Fruit fly (Drosophila melanogaster) whole organism, wandering third instar larva: ENCODE data around the gene CG17564.

Experiments used
- Abd-B ChIP-seq: fragments of >200 bp; optimal IDR thresholded peaks from 2 replicates; lab custom pipeline; 2017; ENCODE audit warnings: missing biosample characterization, missing genetic modification characterization
- CG32264 ChIP-seq: fragments of 200-800 bp; sonication (Bioruptor generic); optimal IDR thresholded peaks from 2 replicates; lab custom pipeline; 2016; ENCODE audit warnings: missing biosample characterization, missing genetic modification characterization
- CG9705 ChIP-seq: fragments of 200-800 bp; sonication (Bioruptor generic); optimal IDR thresholded peaks from 2 replicates; lab custom pipeline; 2018; ENCODE audit warnings: missing biosample characterization, mild to moderate bottlenecking, missing genetic modification characterization
- CrebA ChIP-seq: fragments of 200-800 bp; sonication (Bioruptor generic); optimal IDR thresholded peaks from 2 replicates; lab custom pipeline; 2016; ENCODE audit warnings: missing biosample characterization, mild to moderate bottlenecking, missing genetic modification characterization, borderline replicate concordance
- Dfd ChIP-seq: fragments of >200 bp; optimal IDR thresholded peaks from 2 replicates; lab custom pipeline; 2017; ENCODE audit warnings: missing biosample characterization, missing genetic modification characterization
- Dif ChIP-seq: fragments of 200-275, 200-300 bp; sonication (Bioruptor generic); optimal IDR thresholded peaks from 2 replicates; lab custom pipeline; 2018; ENCODE audit warnings: missing biosample characterization, missing genetic modification characterization; ENCODE audit not compliant: partially characterized antibody
- GATAd ChIP-seq: sonication (Bioruptor generic); optimal IDR thresholded peaks from 2 replicates; lab custom pipeline; 2016; ENCODE audit warnings: missing biosample characterization, missing genetic modification characterization
- HLH106 ChIP-seq: fragments of 200-800 bp; optimal IDR thresholded peaks from 3 replicates; lab custom pipeline; 2019; ENCODE audit warnings: missing biosample characterization, mild to moderate bottlenecking, missing genetic modification characterization, moderate library complexity
- Hnf4 ChIP-seq: fragments of 200-800 bp; sonication (Bioruptor generic); optimal IDR thresholded peaks from 2 replicates; lab custom pipeline; 2016; ENCODE audit warnings: missing biosample characterization, mild to moderate bottlenecking, missing genetic modification characterization
- Hr78 ChIP-seq: fragments of >200 bp; optimal IDR thresholded peaks from 2 replicates; lab custom pipeline; 2017; ENCODE audit warnings: missing biosample characterization, missing genetic modification characterization
- Hr83 ChIP-seq: fragments of 200-300 bp; sonication (Bioruptor generic); optimal IDR thresholded peaks from 2 replicates; lab custom pipeline; 2016; ENCODE audit warnings: missing biosample characterization, mild to moderate bottlenecking, missing genetic modification characterization, moderate library complexity; ENCODE audit not compliant: poor library complexity, severe bottlenecking
- Jra ChIP-seq: sonication (Bioruptor generic); optimal IDR thresholded peaks from 2 replicates; lab custom pipeline; 2016; ENCODE audit warnings: missing biosample characterization, missing genetic modification characterization
- Mio ChIP-seq: sonication (Bioruptor generic); optimal IDR thresholded peaks from 2 replicates; lab custom pipeline; 2016; ENCODE audit warnings: missing biosample characterization, missing genetic modification characterization
- Myc ChIP-seq: fragments of >200 bp; optimal IDR thresholded peaks from 2 replicates; lab custom pipeline; 2017
- OdsH ChIP-seq: fragments of 200-800 bp; sonication (Bioruptor generic); optimal IDR thresholded peaks from 2 replicates; lab custom pipeline; 2016; ENCODE audit warnings: missing biosample characterization, mild to moderate bottlenecking, missing genetic modification characterization
- Rel ChIP-seq, 2 experiments: fragments of 200-800 bp; sonication (Bioruptor generic) in 1 of 2; optimal IDR thresholded peaks; 2 replicates in 1 of 2; 3 replicates in 1 of 2; lab custom pipeline; 2016 to 2019; ENCODE audit warnings: mild to moderate bottlenecking in 2 of 2, missing biosample characterization in 2 of 2, missing genetic modification characterization in 2 of 2, moderate library complexity in 1 of 2
- Sp1 ChIP-seq: fragments of 200-800 bp; sonication (Bioruptor generic); optimal IDR thresholded peaks from 3 replicates; lab custom pipeline; 2019; ENCODE audit warnings: missing biosample characterization, mild to moderate bottlenecking, missing genetic modification characterization, moderate library complexity
- Vsx2 ChIP-seq: fragments of 200-300, 225-300 bp; sonication (Bioruptor generic); optimal IDR thresholded peaks from 2 replicates; lab custom pipeline; 2018; ENCODE audit warnings: missing biosample characterization, missing genetic modification characterization; ENCODE audit not compliant: partially characterized antibody
- br ChIP-seq: fragments of 200-800 bp; sonication (Bioruptor generic); optimal IDR thresholded peaks from 2 replicates; lab custom pipeline; 2016; ENCODE audit warnings: missing biosample characterization, missing genetic modification characterization
- brk ChIP-seq: fragments of 200-800 bp; sonication (Bioruptor generic); optimal IDR thresholded peaks from 2 replicates; lab custom pipeline; 2016; ENCODE audit warnings: missing biosample characterization, mild to moderate bottlenecking, missing genetic modification characterization
- dl ChIP-seq, 2 experiments: fragments of 175-275, 200-275 bp in 1 of 2; fragments of 200-275 bp in 1 of 2; sonication (Bioruptor generic); optimal IDR thresholded peaks; lab custom pipeline; 2018; ENCODE audit warnings: mild to moderate bottlenecking in 2 of 2, missing biosample characterization in 2 of 2, missing genetic modification characterization in 2 of 2, moderate library complexity in 2 of 2; ENCODE audit not compliant: partially characterized antibody in 2 of 2, insufficient read depth in 1 of 2
- dmrt93B ChIP-seq: fragments of 200-800 bp; sonication (Bioruptor generic); optimal IDR thresholded peaks from 2 replicates; lab custom pipeline; 2018; ENCODE audit warnings: missing biosample characterization, mild to moderate bottlenecking, missing genetic modification characterization
- dsf ChIP-seq: sonication (Bioruptor generic); optimal IDR thresholded peaks from 2 replicates; lab custom pipeline; 2016; ENCODE audit warnings: missing biosample characterization, missing genetic modification characterization, borderline replicate concordance
- ey ChIP-seq: fragments of 200-800 bp; sonication (Bioruptor generic); optimal IDR thresholded peaks from 2 replicates; lab custom pipeline; 2016; ENCODE audit warnings: missing biosample characterization, missing genetic modification characterization
- foxo ChIP-seq, 2 experiments: fragments of 200-800 bp; sonication (Bioruptor generic); optimal IDR thresholded peaks; 2 replicates in 1 of 2; 3 replicates in 1 of 2; lab custom pipeline; 2016 to 2017; ENCODE audit warnings: missing biosample characterization in 2 of 2, missing genetic modification characterization in 2 of 2
- fru ChIP-seq: fragments of 200-800 bp; sonication (Bioruptor generic); optimal IDR thresholded peaks from 3 replicates; lab custom pipeline; 2016; ENCODE audit warnings: missing biosample characterization, mild to moderate bottlenecking, missing genetic modification characterization
- h ChIP-seq: fragments of 200-800 bp; sonication (Bioruptor generic); optimal IDR thresholded peaks from 3 replicates; lab custom pipeline; 2016; ENCODE audit warnings: missing biosample characterization, mild to moderate bottlenecking, missing genetic modification characterization
- jim ChIP-seq: fragments of 175-275, 200-325 bp; sonication (Bioruptor generic); optimal IDR thresholded peaks from 2 replicates; lab custom pipeline; 2016; ENCODE audit warnings: missing biosample characterization, mild to moderate bottlenecking, missing genetic modification characterization
- lola ChIP-seq: fragments of >200 bp; optimal IDR thresholded peaks from 2 replicates; lab custom pipeline; 2017; ENCODE audit warnings: missing biosample characterization, missing genetic modification characterization
- pan ChIP-seq: fragments of >200 bp; optimal IDR thresholded peaks from 2 replicates; lab custom pipeline; 2017
- psq ChIP-seq: fragments of 200-800 bp; sonication (Bioruptor generic); optimal IDR thresholded peaks from 3 replicates; lab custom pipeline; 2017; ENCODE audit warnings: missing biosample characterization, mild to moderate bottlenecking, missing genetic modification characterization, moderate library complexity
- rgr ChIP-seq: fragments of 200-800 bp; sonication (Bioruptor generic); optimal IDR thresholded peaks from 3 replicates; lab custom pipeline; 2016; ENCODE audit warnings: missing biosample characterization, mild to moderate bottlenecking, missing genetic modification characterization
- sage ChIP-seq: fragments of 200-800 bp; sonication (Bioruptor generic); optimal IDR thresholded peaks from 2 replicates; lab custom pipeline; 2016; ENCODE audit warnings: missing biosample characterization, mild to moderate bottlenecking, missing genetic modification characterization
- sv ChIP-seq: fragments of 200-800 bp; sonication (Bioruptor generic); optimal IDR thresholded peaks from 3 replicates; lab custom pipeline; 2016; ENCODE audit warnings: missing biosample characterization, missing genetic modification characterization
- tai ChIP-seq: sonication (Bioruptor generic); optimal IDR thresholded peaks from 2 replicates; lab custom pipeline; 2016; ENCODE audit warnings: missing biosample characterization, missing genetic modification characterization
- usp ChIP-seq: fragments of >200 bp; optimal IDR thresholded peaks from 2 replicates; lab custom pipeline; 2017; ENCODE audit warnings: missing biosample characterization, missing genetic modification characterization
- woc ChIP-seq: sonication (Bioruptor generic); optimal IDR thresholded peaks from 2 replicates; lab custom pipeline; 2016; ENCODE audit warnings: missing biosample characterization, mild to moderate bottlenecking, missing genetic modification characterization

CG17564 gene

dm6 chr2L:19299833-19300305 lies at the start of gene CG17564, which contains the start of gene CG10750:
TSS of gene CG17564 (minus strand) at chr2L:19299933.
TSS of gene CG10750 (plus strand) at chr2L:19300255.
- no peak for TF ChIP-seq CrebA (GFP tag; lab: Kevin White, UChicago)
- no peak for TF ChIP-seq Dfd (GFP tag; lab: Kevin White, UChicago)
- no peak for TF ChIP-seq dsf (GFP tag; lab: Kevin White, UChicago)
- no peak for TF ChIP-seq psq
- no peak for TF ChIP-seq br
- TF ChIP-seq jim (GFP tag; lab: Kevin White, UChicago) = no peak
- no peak for TF ChIP-seq HLH106 (tag; lab: Kevin White, UChicago)
- TF ChIP-seq fru (GFP tag; lab: Kevin White, UChicago) = no peak
- no peak for TF ChIP-seq ey (GFP tag; lab: Kevin White, UChicago)
- no peak for TF ChIP-seq foxo (GFP tag; optimal IDR thresholded peaks at IDR 0.05; lab: Kevin White, UChicago)
- no peak for TF ChIP-seq tai
- no peak for TF ChIP-seq sv (GFP tag; lab: Kevin White, UChicago)
- no peak for TF ChIP-seq Hr83 (GFP tag; lab: Kevin White, UChicago)
- no peak for TF ChIP-seq usp (GFP tag; lab: Kevin White, UChicago)
- no peak for TF ChIP-seq Rel (GFP tag; optimal IDR thresholded peaks at IDR 0.05; lab: Kevin White, UChicago)
- no peak for TF ChIP-seq Rel (tag; optimal IDR thresholded peaks at IDR 0.05; lab: Kevin White, UChicago)
- no peak for TF ChIP-seq Vsx2 (GFP tag; lab: Kevin White, UChicago)
- TF ChIP-seq, all 38 proteins: peak for 0

dm6 chr2L:19342767-19343166 lies 43.0 kb upstream of the CG17564 start:
- no peak for TF ChIP-seq Vsx2 (GFP tag; lab: Kevin White, UChicago)
- TF ChIP-seq Hr83 (GFP tag; lab: Kevin White, UChicago) = no peak
- no peak for TF ChIP-seq Jra
- TF ChIP-seq sage (GFP tag; lab: Kevin White, UChicago) = no peak
- no peak for TF ChIP-seq Hr78 (GFP tag; lab: Kevin White, UChicago)
- TF ChIP-seq dl (GFP tag; optimal IDR thresholded peaks at IDR 0.05; lab: Kevin White, UChicago; ENCODE audit: insufficient read depth in 1 of 2, partially characterized antibody in 2 of 2) = no peak
- TF ChIP-seq h (GFP tag; lab: Kevin White, UChicago) = peak; percentile 23
- TF ChIP-seq CG9705 (GFP tag; lab: Kevin White, UChicago) = no peak
- peak in 1 of 2 experiments; percentile 26 for TF ChIP-seq foxo (GFP tag; optimal IDR thresholded peaks at IDR 0.05; lab: Kevin White, UChicago)
- TF ChIP-seq lola = no peak
- TF ChIP-seq Dfd (GFP tag; lab: Kevin White, UChicago) = no peak
- TF ChIP-seq Hnf4 (GFP tag; lab: Kevin White, UChicago) = no peak
- TF ChIP-seq woc (GFP tag; lab: Kevin White, UChicago) = peak; percentile 15
- TF ChIP-seq ey (GFP tag; lab: Kevin White, UChicago) = peak; percentile 31
- no peak for TF ChIP-seq Abd-B (GFP tag; lab: Kevin White, UChicago)
- TF ChIP-seq fru (GFP tag; lab: Kevin White, UChicago) = peak; percentile 32
- TF ChIP-seq sv (GFP tag; lab: Kevin White, UChicago) = no peak
- peak; percentile 14 for TF ChIP-seq br
- peak; percentile 12 for TF ChIP-seq HLH106 (tag; lab: Kevin White, UChicago)
- TF ChIP-seq GATAd (GFP tag; lab: Kevin White, UChicago) = no peak
- TF ChIP-seq usp (GFP tag; lab: Kevin White, UChicago) = no peak
- TF ChIP-seq Sp1 (GFP tag; lab: Kevin White, UChicago) = peak; percentile 4
- TF ChIP-seq CrebA (GFP tag; lab: Kevin White, UChicago) = no peak
- no peak for TF ChIP-seq Rel (GFP tag; optimal IDR thresholded peaks at IDR 0.05; lab: Kevin White, UChicago)
- no peak for TF ChIP-seq Rel (tag; optimal IDR thresholded peaks at IDR 0.05; lab: Kevin White, UChicago)
- no peak for TF ChIP-seq Mio (GFP tag; lab: Kevin White, UChicago)
- TF ChIP-seq rgr = peak; percentile 13
- TF ChIP-seq brk = no peak
- TF ChIP-seq pan (lab: Kevin White, UChicago) = no peak
- no peak for TF ChIP-seq dmrt93B (GFP tag; lab: Kevin White, UChicago)

dm6 chr2L:19342018-19342417 lies 42.3 kb upstream of the CG17564 start:
- TF ChIP-seq CG9705 (GFP tag; lab: Kevin White, UChicago) (no peak), woc (GFP tag; lab: Kevin White, UChicago) (no peak), psq (no peak), ey (GFP tag; lab: Kevin White, UChicago) (peak; percentile 12), br (no peak), pan (lab: Kevin White, UChicago) (no peak), Sp1 (GFP tag; lab: Kevin White, UChicago) (no peak), foxo (GFP tag; optimal IDR thresholded peaks at IDR 0.05; lab: Kevin White, UChicago) (peak in 1 of 2 experiments; percentile 10), fru (GFP tag; lab: Kevin White, UChicago) (peak; percentile 20), Hnf4 (GFP tag; lab: Kevin White, UChicago) (peak; percentile 1), Hr78 (GFP tag; lab: Kevin White, UChicago) (no peak), GATAd (GFP tag; lab: Kevin White, UChicago) (no peak), h (GFP tag; lab: Kevin White, UChicago) (peak; percentile 9), usp (GFP tag; lab: Kevin White, UChicago) (no peak), Dif (GFP tag; lab: Kevin White, UChicago) (no peak), dmrt93B (GFP tag; lab: Kevin White, UChicago) (no peak), Vsx2 (GFP tag; lab: Kevin White, UChicago) (no peak), jim (GFP tag; lab: Kevin White, UChicago) (no peak), dl (GFP tag; optimal IDR thresholded peaks at IDR 0.05; lab: Kevin White, UChicago; ENCODE audit: insufficient read depth in 1 of 2, partially characterized antibody in 2 of 2) (no peak), OdsH (GFP tag; lab: Kevin White, UChicago) (no peak), Myc (lab: Kevin White, UChicago) (no peak), Rel (GFP tag; optimal IDR thresholded peaks at IDR 0.05; lab: Kevin White, UChicago) (no peak), Rel (tag; optimal IDR thresholded peaks at IDR 0.05; lab: Kevin White, UChicago) (no peak), Dfd (GFP tag; lab: Kevin White, UChicago) (no peak), sv (GFP tag; lab: Kevin White, UChicago) (no peak), lola (no peak), rgr (peak; percentile 1), HLH106 (tag; lab: Kevin White, UChicago) (peak; percentile 16), CG32264 (no peak)
- TF ChIP-seq, all 38 proteins: peak for 7
